Worm (Caenorhabditis elegans) whole organism, young adult: ENCODE data around the gene daf-7.

Experiments used
- B0035.1 ChIP-seq: sonication (generic microtip); optimal IDR thresholded peaks from 2 replicates; lab custom pipeline; 2016; ENCODE audit warnings: missing genetic modification characterization, mild to moderate bottlenecking, missing compliant biosample characterization, missing genotype, missing genetic modification reagents
- B0261.1 ChIP-seq: sonication (generic microtip); optimal IDR thresholded peaks from 2 replicates; lab custom pipeline; 2016; ENCODE audit warnings: mild to moderate bottlenecking, missing genetic modification characterization, moderate library complexity, missing compliant biosample characterization
- F22D6.2 ChIP-seq: sonication (generic microtip); optimal IDR thresholded peaks from 2 replicates; lab custom pipeline; 2016; ENCODE audit warnings: mild to moderate bottlenecking, missing genetic modification characterization, missing compliant biosample characterization
- F23B12.7 ChIP-seq: sonication (generic microtip); optimal IDR thresholded peaks from 2 replicates; lab custom pipeline; 2017; ENCODE audit warnings: missing genetic modification characterization, mild to moderate bottlenecking, missing compliant biosample characterization, antibody characterized with exemption, moderate library complexity; ENCODE audit not compliant: insufficient read depth
- K11D2.4 ChIP-seq: fragments of 200-800 bp; sonication (Bioruptor generic); IDR thresholded peaks from 2 replicates; pipeline ENCODE4 v1.3.6; 2022; ENCODE audit warnings: missing genetic modification reagents, missing genetic modification characterization, missing compliant biosample characterization
- Y56A3A.18 ChIP-seq: fragments of 200-800 bp; sonication (Bioruptor generic); IDR thresholded peaks from 2 replicates; pipeline ENCODE4 v1.3.6; 2022; ENCODE audit warnings: missing genetic modification reagents, missing genetic modification characterization, missing compliant biosample characterization
- akir-1 ChIP-seq: fragments of 200-800 bp; sonication (Bioruptor generic); optimal IDR thresholded peaks from 2 replicates; lab custom pipeline; 2018; ENCODE audit warnings: mild to moderate bottlenecking, missing genetic modification characterization, moderate library complexity, missing compliant biosample characterization
- ama-1 ChIP-seq, 3 experiments: fragments of 150-350 bp in 1 of 3; sonication (generic microtip) in 2 of 3; optimal IDR thresholded peaks; 2 replicates each; lab custom pipeline; 2014 to 2018; ENCODE audit warnings: missing biosample characterization in 2 of 3, missing genetic modification characterization in 2 of 3, missing genetic modification reagents in 2 of 3
- aptf-3 ChIP-seq: fragments of 200-800 bp; sonication (Bioruptor generic); IDR thresholded peaks from 2 replicates; pipeline ENCODE4 v1.3.6; 2022; ENCODE audit warnings: missing genetic modification characterization, missing compliant biosample characterization
- attf-3 ChIP-seq: fragments of 200-800 bp; sonication (Bioruptor generic); conservative IDR thresholded peaks from 2 replicates; pipeline ENCODE4 v1.3.6; 2022; ENCODE audit warnings: missing genetic modification reagents, missing genetic modification characterization, missing compliant biosample characterization
- ccch-3 ChIP-seq: fragments of 200-800 bp; sonication (Bioruptor generic); optimal IDR thresholded peaks from 2 replicates; lab custom pipeline; 2018; ENCODE audit warnings: mild to moderate bottlenecking, missing genetic modification characterization, missing compliant biosample characterization
- ceh-91 ChIP-seq: fragments of 200-800 bp; sonication (Bioruptor generic); IDR thresholded peaks from 2 replicates; pipeline ENCODE4 v1.3.6; 2022; ENCODE audit warnings: missing genetic modification reagents, missing genetic modification characterization, missing compliant biosample characterization
- chd-7 ChIP-seq: sonication (generic microtip); optimal IDR thresholded peaks from 2 replicates; lab custom pipeline; 2016; ENCODE audit warnings: mild to moderate bottlenecking, missing genetic modification characterization, moderate library complexity, missing compliant biosample characterization
- dox-1 ChIP-seq: fragments of 200-800 bp; sonication (Bioruptor generic); IDR thresholded peaks from 2 replicates; pipeline ENCODE4 v1.3.6; 2022; ENCODE audit warnings: missing genetic modification reagents, missing genetic modification characterization, missing compliant biosample characterization
- egl-44 ChIP-seq: fragments of 200-800 bp; sonication (Bioruptor generic); IDR thresholded peaks from 2 replicates; pipeline ENCODE4 v1.3.6; 2022; ENCODE audit warnings: missing genetic modification reagents, missing genetic modification characterization, missing compliant biosample characterization
- ets-4 ChIP-seq: fragments of 200-800 bp; sonication (Bioruptor generic); optimal IDR thresholded peaks from 2 replicates; lab custom pipeline; 2018; ENCODE audit warnings: mild to moderate bottlenecking, missing genetic modification characterization, missing compliant biosample characterization
- fkh-3 ChIP-seq: sonication (generic microtip); optimal IDR thresholded peaks from 2 replicates; lab custom pipeline; 2016; ENCODE audit warnings: mild to moderate bottlenecking, missing genetic modification characterization, missing compliant biosample characterization
- gei-17 ChIP-seq: fragments of 200-800 bp; sonication (Bioruptor generic); optimal IDR thresholded peaks from 2 replicates; lab custom pipeline; 2018; ENCODE audit warnings: mild to moderate bottlenecking, missing genetic modification characterization, missing compliant biosample characterization
- hlh-12 ChIP-seq: sonication (generic microtip); optimal IDR thresholded peaks from 2 replicates; lab custom pipeline; 2016; ENCODE audit warnings: missing genetic modification characterization, missing compliant biosample characterization
- hlh-26 ChIP-seq: fragments of 200-800 bp; sonication (Bioruptor generic); conservative IDR thresholded peaks from 2 replicates; pipeline ENCODE4 v1.3.6; 2022; ENCODE audit warnings: missing genetic modification reagents, missing genetic modification characterization, missing compliant biosample characterization
- hmg-1.2 ChIP-seq: fragments of 200-800 bp; sonication (Bioruptor generic); IDR thresholded peaks from 2 replicates; pipeline ENCODE4 v1.3.6; 2022; ENCODE audit warnings: missing genetic modification reagents, missing genetic modification characterization, missing compliant biosample characterization
- hmg-20 ChIP-seq: fragments of 200-800 bp; sonication (Bioruptor generic); IDR thresholded peaks from 2 replicates; pipeline ENCODE4 v1.3.6; 2022; ENCODE audit warnings: missing genetic modification reagents, missing genetic modification characterization, missing compliant biosample characterization
- hrde-1 ChIP-seq: sonication (generic microtip); optimal IDR thresholded peaks from 2 replicates; lab custom pipeline; 2016; ENCODE audit warnings: missing genetic modification characterization, mild to moderate bottlenecking, missing compliant biosample characterization, moderate library complexity, missing genotype, missing genetic modification reagents, borderline replicate concordance
- let-526 ChIP-seq: fragments of 200-800 bp; sonication (Bioruptor generic); IDR thresholded peaks from 2 replicates; pipeline ENCODE4 v1.3.6; 2022; ENCODE audit warnings: missing genetic modification reagents, missing genetic modification characterization, missing compliant biosample characterization
- lin-35 ChIP-seq, 3 experiments: fragments of 150-350 bp in 2 of 3; sonication (generic microtip) in 1 of 3; optimal IDR thresholded peaks; 2 replicates each; lab custom pipeline; 2014 to 2018; ENCODE audit warnings: missing biosample characterization in 3 of 3, missing genetic modification characterization in 3 of 3, missing genetic modification reagents in 3 of 3
- lin-54 ChIP-seq: fragments of 200-800 bp; sonication (Bioruptor generic); optimal IDR thresholded peaks from 2 replicates; lab custom pipeline; 2018; ENCODE audit warnings: mild to moderate bottlenecking, missing genetic modification characterization, missing compliant biosample characterization
- lsy-27 ChIP-seq: sonication (generic microtip); optimal IDR thresholded peaks from 2 replicates; lab custom pipeline; 2017; ENCODE audit warnings: missing genetic modification characterization, mild to moderate bottlenecking, missing compliant biosample characterization, antibody characterized with exemption, missing genotype, borderline replicate concordance; ENCODE audit not compliant: insufficient read depth
- madf-6 ChIP-seq: fragments of 200-800 bp; sonication (Bioruptor generic); IDR thresholded peaks from 2 replicates; pipeline ENCODE4 v1.3.6; 2022; ENCODE audit warnings: missing genetic modification reagents, missing genetic modification characterization, missing compliant biosample characterization
- mel-28 ChIP-seq: sonication (generic microtip); optimal IDR thresholded peaks from 2 replicates; lab custom pipeline; 2016; ENCODE audit warnings: borderline replicate concordance, mild to moderate bottlenecking, missing genetic modification characterization, missing compliant biosample characterization
- mes-4 ChIP-seq: sonication (generic microtip); optimal IDR thresholded peaks from 2 replicates; lab custom pipeline; 2016; ENCODE audit warnings: missing genotype, missing genetic modification characterization, missing compliant biosample characterization
- nfya-2 ChIP-seq: fragments of 200-800 bp; sonication (Bioruptor generic); IDR thresholded peaks from 2 replicates; pipeline ENCODE4 v1.3.6; 2022; ENCODE audit warnings: missing genetic modification reagents, missing genetic modification characterization, missing compliant biosample characterization
- nfyb-1 ChIP-seq: fragments of 200-800 bp; sonication (Bioruptor generic); IDR thresholded peaks from 2 replicates; pipeline ENCODE4 v1.3.6; 2022; ENCODE audit warnings: missing genetic modification reagents, missing genetic modification characterization, missing compliant biosample characterization
- pbrm-1 ChIP-seq: fragments of 200-800 bp; sonication (Bioruptor generic); IDR thresholded peaks from 2 replicates; pipeline ENCODE4 v1.3.6; 2022; ENCODE audit warnings: missing genetic modification reagents, missing genetic modification characterization, missing compliant biosample characterization
- rec-8 ChIP-seq, 2 experiments: sonication (generic microtip); optimal IDR thresholded peaks; 2 replicates each; lab custom pipeline; 2016; ENCODE audit warnings: mild to moderate bottlenecking in 2 of 2, missing genetic modification characterization in 2 of 2, missing genetic modification reagents in 2 of 2, missing genotype in 2 of 2, missing biosample characterization in 1 of 2, missing compliant biosample characterization in 1 of 2, moderate library complexity in 1 of 2
- sdz-38 ChIP-seq: sonication (generic microtip); optimal IDR thresholded peaks from 2 replicates; lab custom pipeline; 2016; ENCODE audit warnings: missing genotype, missing genetic modification characterization, missing compliant biosample characterization
- sea-2 ChIP-seq: fragments of 200-800 bp; sonication (Bioruptor generic); IDR thresholded peaks from 2 replicates; pipeline ENCODE4 v1.3.6; 2022; ENCODE audit warnings: missing genetic modification characterization, missing compliant biosample characterization
- snpc-4 ChIP-seq, 5 experiments: fragments of 150-350 bp in 1 of 5; sonication (generic microtip) in 4 of 5; optimal IDR thresholded peaks; 2 replicates each; lab custom pipeline; 2014 to 2018; ENCODE audit warnings: missing genetic modification characterization in 5 of 5, missing biosample characterization in 3 of 5, antibody characterized with exemption in 2 of 5, mild to moderate bottlenecking in 2 of 5, missing compliant biosample characterization in 2 of 5, missing genotype in 2 of 5, moderate library complexity in 2 of 5, missing genetic modification reagents in 1 of 5
- somi-1 ChIP-seq: fragments of 200-800 bp; sonication (Bioruptor generic); optimal IDR thresholded peaks from 2 replicates; lab custom pipeline; 2018; ENCODE audit warnings: mild to moderate bottlenecking, missing genetic modification characterization, missing compliant biosample characterization
- tbp1 ChIP-seq: fragments of 200-800 bp; sonication (Bioruptor generic); optimal IDR thresholded peaks from 2 replicates; lab custom pipeline; 2018; ENCODE audit warnings: mild to moderate bottlenecking, missing genetic modification characterization, missing compliant biosample characterization
- tlf-1 ChIP-seq: fragments of 200-800 bp; sonication (Bioruptor generic); optimal IDR thresholded peaks from 2 replicates; lab custom pipeline; 2018; ENCODE audit warnings: mild to moderate bottlenecking, missing genetic modification characterization, missing compliant biosample characterization
- unc-130 ChIP-seq: sonication (generic microtip); optimal IDR thresholded peaks from 2 replicates; lab custom pipeline; 2016; ENCODE audit warnings: missing genetic modification reagents, missing genetic modification characterization, missing compliant biosample characterization
- unc-62 ChIP-seq: fragments of 150-350 bp; optimal IDR thresholded peaks from 2 replicates; lab custom pipeline; 2014; ENCODE audit warnings: missing biosample characterization, missing genetic modification reagents, missing genetic modification characterization
- zfh-2 ChIP-seq: fragments of 200-800 bp; sonication (Bioruptor generic); conservative IDR thresholded peaks from 2 replicates; pipeline ENCODE4 v1.3.6; 2022; ENCODE audit warnings: missing genetic modification reagents, missing genetic modification characterization, missing compliant biosample characterization
- ztf-18 ChIP-seq: sonication (generic microtip); optimal IDR thresholded peaks from 2 replicates; lab custom pipeline; 2016; ENCODE audit warnings: missing genotype, mild to moderate bottlenecking, missing genetic modification characterization, missing compliant biosample characterization
- ztf-28 ChIP-seq: fragments of 200-800 bp; sonication (Bioruptor generic); IDR thresholded peaks from 2 replicates; pipeline ENCODE4 v1.3.6; 2022; ENCODE audit warnings: missing genetic modification reagents, missing genetic modification characterization, missing compliant biosample characterization
- ztf-3 ChIP-seq: fragments of 200-800 bp; sonication (Bioruptor generic); optimal IDR thresholded peaks from 2 replicates; lab custom pipeline; 2018; ENCODE audit warnings: mild to moderate bottlenecking, missing genetic modification characterization, missing compliant biosample characterization

The daf-7 gene

DNA sequence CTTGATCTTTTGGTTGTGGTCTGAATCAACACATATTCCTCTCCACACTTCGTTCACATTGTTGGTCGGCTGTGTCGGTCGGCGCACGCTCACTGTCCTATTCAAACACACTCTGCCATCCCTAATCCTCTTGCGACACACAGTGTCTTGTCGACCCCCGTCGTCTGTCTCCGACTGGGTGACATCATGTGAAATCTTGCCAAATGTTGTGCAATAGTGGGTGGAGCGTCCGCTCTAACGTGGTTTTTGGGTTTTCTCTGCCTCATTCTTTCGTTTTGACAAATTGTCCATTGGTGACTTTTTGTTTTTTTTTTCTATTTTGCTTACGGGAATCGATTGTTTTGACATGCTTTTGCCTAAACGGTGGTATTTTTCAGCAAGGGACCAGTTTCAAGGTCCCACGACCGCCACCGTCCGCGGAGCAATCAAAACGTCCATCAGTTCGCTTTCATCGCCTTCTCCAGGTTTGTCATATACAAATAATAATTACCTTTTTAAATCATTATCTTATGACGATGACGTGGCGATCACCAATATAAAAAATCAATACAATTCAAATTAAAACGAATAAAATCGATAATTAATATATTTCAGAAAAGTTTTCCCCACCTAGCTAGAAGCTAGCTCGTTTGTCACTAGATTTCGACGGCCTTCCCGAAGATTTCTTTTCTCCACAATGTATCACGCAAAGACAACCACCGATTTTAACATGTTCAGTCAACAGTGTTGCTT, 22.2 kb downstream of the daf-7 start (continued):
- TF ChIP-seq hlh-12 (tag; lab: Kevin White, UChicago) (no peak), Y56A3A.18 (GFP tag; lab: Robert Waterston, UW) (no peak), tlf-1 (GFP tag; lab: Kevin White, UChicago) (peak; percentile 87), ama-1 (optimal IDR thresholded peaks at IDR 0.05; lab: Kevin White, UChicago) (peak; percentile 89), ama-1 (GFP tag; optimal IDR thresholded peaks at IDR 0.05; lab: Kevin White, UChicago) (peak in 1 of 2 experiments; percentile 37), F23B12.7 (tag; lab: Kevin White, UChicago) (peak; percentile 40), ets-4 (no peak), lin-35 (GFP tag; optimal IDR thresholded peaks at IDR 0.05; lab: Kevin White, UChicago) (no peak), ccch-3 (GFP tag; lab: Kevin White, UChicago) (no peak), unc-62 (peak; percentile 82), gei-17 (GFP tag; lab: Kevin White, UChicago) (no peak), hmg-1.2 (GFP tag; lab: Robert Waterston, UW) (peak; percentile 89), hlh-26 (GFP tag; lab: Robert Waterston, UW) (no peak), snpc-4 (GFP tag; optimal IDR thresholded peaks at IDR 0.05; lab: Kevin White, UChicago) (no peak), snpc-4 (tag; optimal IDR thresholded peaks at IDR 0.05; lab: Kevin White, UChicago) (peak in 3 of 4 experiments; percentile 16 to 54 (median 53)), somi-1 (GFP tag; lab: Kevin White, UChicago) (peak; percentile 68), madf-6 (GFP tag; lab: Robert Waterston, UW) (no peak), unc-130 (no peak), F22D6.2 (tag; lab: Kevin White, UChicago) (peak; percentile 81), ceh-91 (GFP tag; lab: Robert Waterston, UW) (no peak), mes-4 (tag; lab: Kevin White, UChicago) (no peak), dox-1 (peak; percentile 89), B0261.1 (tag; lab: Kevin White, UChicago) (no peak), sea-2 (GFP tag; lab: Robert Waterston, UW) (no peak), tbp1 (GFP tag; lab: Kevin White, UChicago) (peak; percentile 53), akir-1 (no peak), pbrm-1 (peak; percentile 86), fkh-3 (tag; lab: Kevin White, UChicago) (no peak), aptf-3 (GFP tag; lab: Robert Waterston, UW) (no peak), B0035.1 (peak; percentile 8), nfyb-1 (GFP tag; lab: Robert Waterston, UW) (peak; percentile 84), hmg-20 (GFP tag; lab: Robert Waterston, UW) (no peak; the same call in 1 of the 2 replicates), egl-44 (peak; percentile 39; the same call in 1 of the 2 replicates), chd-7 (peak; percentile 85), mel-28 (tag; lab: Kevin White, UChicago) (no peak), attf-3 (peak; percentile 47; the same call in 1 of the 2 replicates), zfh-2 (GFP tag; lab: Robert Waterston, UW) (peak; percentile 92), lsy-27 (tag; lab: Kevin White, UChicago) (no peak), ztf-3 (GFP tag; lab: Kevin White, UChicago) (no peak), let-526 (GFP tag; lab: Robert Waterston, UW) (peak; percentile 82; the same call in 1 of the 2 replicates), nfya-2 (GFP tag; lab: Robert Waterston, UW) (no peak), ztf-28 (GFP tag; lab: Robert Waterston, UW) (no peak), rec-8 (tag; optimal IDR thresholded peaks at IDR 0.05; lab: Kevin White, UChicago) (no peak), ztf-18 (tag; lab: Kevin White, UChicago) (peak; percentile 33), lin-54 (GFP tag; lab: Kevin White, UChicago) (peak; percentile 60), sdz-38 (tag; lab: Kevin White, UChicago) (no peak), K11D2.4 (GFP tag; lab: Robert Waterston, UW) (peak; percentile 79), hrde-1 (tag; lab: Kevin White, UChicago) (no peak)
